Worm (Caenorhabditis elegans) whole organism, midembryonic: ENCODE results near the gene ZK328.6.

Experiments used
- T22C8.4 ChIP-seq: fragments of 200-800 bp; sonication (Bioruptor generic); IDR thresholded peaks from 2 replicates; pipeline ENCODE4 v1.3.6; 2022; ENCODE audit warnings: missing genetic modification characterization, missing compliant biosample characterization
- cog-1 ChIP-seq: sonication (generic microtip); optimal IDR thresholded peaks from 2 replicates; lab custom pipeline; 2016; ENCODE audit warnings: missing genetic modification characterization, missing compliant biosample characterization
- flt-1 ChIP-seq: fragments of 200-800 bp; sonication (Bioruptor generic); IDR thresholded peaks from 2 replicates; pipeline ENCODE4 v1.3.6; 2022; ENCODE audit warnings: missing genetic modification characterization, missing compliant biosample characterization
- klf-2 ChIP-seq: fragments of 200-800 bp; sonication (Bioruptor generic); conservative IDR thresholded peaks from 2 replicates; pipeline ENCODE4 v1.3.6; 2022; ENCODE audit warnings: missing genetic modification reagents, missing genetic modification characterization, missing compliant biosample characterization
- ref-1 ChIP-seq: fragments of 200-800 bp; sonication (Bioruptor generic); conservative IDR thresholded peaks from 2 replicates; pipeline ENCODE4 v1.3.6; 2022; ENCODE audit warnings: missing genetic modification reagents, missing genetic modification characterization, missing compliant biosample characterization
- tab-1 ChIP-seq: fragments of 200-800 bp; sonication (Bioruptor generic); IDR thresholded peaks from 2 replicates; pipeline ENCODE4 v1.3.6; 2022; ENCODE audit warnings: missing genetic modification characterization, missing compliant biosample characterization

ce11 chrIII:5999629-6000028 lies 30.8 kb downstream of the ZK328.6 start:
- TF ChIP-seq T22C8.4 (GFP tag; lab: Robert Waterston, UW) (no peak), ref-1 (GFP tag; lab: Robert Waterston, UW) (no peak), tab-1 (no peak), flt-1 (GFP tag; lab: Robert Waterston, UW) (no peak), klf-2 (GFP tag; lab: Robert Waterston, UW) (no peak), cog-1 (no peak)
